Fruit fly (Drosophila melanogaster) whole organism, embryonic: Measurements from ENCODE around the gene senju.

Source experiments
- Abd-B ChIP-seq: fragments of 200-800 bp; sonication (Bioruptor generic); optimal IDR thresholded peaks from 2 replicates; lab custom pipeline; 2018; ENCODE audit warnings: missing biosample characterization, mild to moderate bottlenecking, missing genetic modification characterization, moderate library complexity
- CG10274 ChIP-seq: fragments of 200-800 bp; sonication (Bioruptor generic); optimal IDR thresholded peaks from 3 replicates; lab custom pipeline; 2017; ENCODE audit warnings: missing biosample characterization, mild to moderate bottlenecking, missing genetic modification characterization
- CG14441 ChIP-seq: fragments of 200-800 bp; sonication (Bioruptor generic); IDR thresholded peaks from 2 replicates; pipeline ENCODE4 v1.3.6; 2022; ENCODE audit warnings: missing biosample characterization, missing genetic modification characterization
- CG14710 ChIP-seq: fragments of 200-800 bp; sonication (Bioruptor generic); optimal IDR thresholded peaks from 3 replicates; lab custom pipeline; 2019; ENCODE audit warnings: missing biosample characterization, mild to moderate bottlenecking, missing genetic modification characterization, moderate library complexity
- CG14860 ChIP-seq: fragments of 200-800 bp; sonication (Bioruptor generic); IDR thresholded peaks from 3 replicates; pipeline ENCODE4 v1.3.6; 2022; ENCODE audit warnings: missing biosample characterization, missing genetic modification characterization; ENCODE audit not compliant: partially characterized antibody
- CG1832 ChIP-seq: fragments of 200-800 bp; sonication (Bioruptor generic); optimal IDR thresholded peaks from 2 replicates; lab custom pipeline; 2017; ENCODE audit warnings: missing biosample characterization, mild to moderate bottlenecking, missing genetic modification characterization, inconsistent platforms
- CG3065 ChIP-seq: fragments of 200-800 bp; sonication (Bioruptor generic); optimal IDR thresholded peaks from 2 replicates; lab custom pipeline; 2016; ENCODE audit warnings: missing biosample characterization, missing genetic modification characterization
- CG3163 ChIP-seq: fragments of 200-800 bp; sonication (Bioruptor generic); optimal IDR thresholded peaks from 3 replicates; lab custom pipeline; 2016; ENCODE audit warnings: missing biosample characterization, missing genetic modification characterization
- CG3281 ChIP-seq: fragments of 200-800 bp; sonication (Bioruptor generic); optimal IDR thresholded peaks from 3 replicates; lab custom pipeline; 2017; ENCODE audit warnings: missing biosample characterization, mild to moderate bottlenecking, missing genetic modification characterization
- CG4854 ChIP-seq: fragments of 200-800 bp; sonication (Bioruptor generic); optimal IDR thresholded peaks from 2 replicates; lab custom pipeline; 2016; ENCODE audit warnings: missing biosample characterization, missing genetic modification characterization, inconsistent platforms
- CG7357 ChIP-seq: fragments of 200-800 bp; sonication (Bioruptor generic); IDR thresholded peaks from 3 replicates; pipeline ENCODE4 v1.3.6; 2022; ENCODE audit warnings: missing biosample characterization, missing genetic modification characterization
- CG7928 ChIP-seq: fragments of 200-800 bp; sonication (Bioruptor generic); optimal IDR thresholded peaks from 2 replicates; lab custom pipeline; 2017; ENCODE audit warnings: missing biosample characterization, mild to moderate bottlenecking, missing genetic modification characterization
- CG9215 ChIP-seq: fragments of 200-800 bp; sonication (Bioruptor generic); IDR thresholded peaks from 2 replicates; pipeline ENCODE4 v1.3.6; 2022; ENCODE audit warnings: missing biosample characterization, missing genetic modification characterization
- CG9437 ChIP-seq: fragments of 200-800 bp; sonication (Bioruptor generic); optimal IDR thresholded peaks from 2 replicates; lab custom pipeline; 2018; ENCODE audit warnings: missing biosample characterization, mild to moderate bottlenecking, missing genetic modification characterization
- CTCF ChIP-seq: fragments of 200-800 bp; sonication (Bioruptor generic); optimal IDR thresholded peaks from 2 replicates; lab custom pipeline; 2017; ENCODE audit warnings: missing biosample characterization, mild to moderate bottlenecking, missing genetic modification characterization, moderate library complexity
- ERR ChIP-seq: fragments of 200-800 bp; sonication (Bioruptor generic); optimal IDR thresholded peaks from 2 replicates; lab custom pipeline; 2016; ENCODE audit warnings: missing biosample characterization, missing genetic modification characterization
- Fer2 ChIP-seq: fragments of 200-800 bp; sonication (Bioruptor generic); optimal IDR thresholded peaks from 2 replicates; lab custom pipeline; 2018; ENCODE audit warnings: missing biosample characterization, mild to moderate bottlenecking, missing genetic modification characterization, moderate library complexity
- H2.0 ChIP-seq: fragments of 200-800 bp; sonication (Bioruptor generic); IDR thresholded peaks from 2 replicates; pipeline ENCODE4 v1.3.6; 2022; ENCODE audit warnings: missing biosample characterization, missing genetic modification characterization
- HmgZ ChIP-seq: fragments of 200-800 bp; sonication (Bioruptor generic); optimal IDR thresholded peaks from 2 replicates; lab custom pipeline; 2018; ENCODE audit warnings: missing biosample characterization, mild to moderate bottlenecking, missing genetic modification characterization
- Hmx ChIP-seq: fragments of 200-800 bp; sonication (Bioruptor generic); optimal IDR thresholded peaks from 2 replicates; lab custom pipeline; 2016; ENCODE audit warnings: missing biosample characterization, missing genetic modification characterization
- Hr51 ChIP-seq, 2 experiments: fragments of 200-800 bp; sonication (Bioruptor generic); optimal IDR thresholded peaks; 2 replicates in 1 of 2; 3 replicates in 1 of 2; lab custom pipeline; 2016 to 2018; ENCODE audit warnings: missing biosample characterization in 2 of 2, missing genetic modification characterization in 2 of 2, mild to moderate bottlenecking in 1 of 2, moderate library complexity in 1 of 2
- Meics ChIP-seq: fragments of 200-800 bp; sonication (Bioruptor generic); optimal IDR thresholded peaks from 2 replicates; lab custom pipeline; 2017; ENCODE audit warnings: missing biosample characterization, mild to moderate bottlenecking, missing genetic modification characterization
- Mrtf ChIP-seq: fragments of 200-800 bp; sonication (Bioruptor generic); IDR thresholded peaks from 3 replicates; pipeline ENCODE4 v1.3.6; 2022; ENCODE audit warnings: missing biosample characterization, missing genetic modification characterization
- Oaz ChIP-seq: fragments of 200-800 bp; sonication (Bioruptor generic); IDR thresholded peaks from 2 replicates; pipeline ENCODE4 v1.3.6; 2022; ENCODE audit warnings: missing biosample characterization, missing genetic modification characterization
- Opbp ChIP-seq: fragments of 200-800 bp; sonication (Bioruptor generic); IDR thresholded peaks from 3 replicates; pipeline ENCODE4 v1.3.6; 2022; ENCODE audit warnings: missing biosample characterization, missing genetic modification characterization; ENCODE audit not compliant: partially characterized antibody
- Ravus ChIP-seq: fragments of 200-800 bp; sonication (Bioruptor generic); IDR thresholded peaks from 2 replicates; pipeline ENCODE4 v1.3.6; 2022; ENCODE audit warnings: missing biosample characterization, missing genetic modification characterization
- Sin3A ChIP-seq: fragments of >200 bp; optimal IDR thresholded peaks from 2 replicates; lab custom pipeline; 2018
- Vsx1 ChIP-seq: fragments of 200-800 bp; sonication (Bioruptor generic); optimal IDR thresholded peaks from 2 replicates; lab custom pipeline; 2017; ENCODE audit warnings: missing biosample characterization, mild to moderate bottlenecking, missing genetic modification characterization, missing genetic modification reagents
- Xrp1 ChIP-seq: fragments of 200-800 bp; sonication (Bioruptor generic); IDR thresholded peaks from 2 replicates; pipeline ENCODE4 v1.3.6; 2022; ENCODE audit warnings: missing biosample characterization, missing genetic modification characterization
- az2 ChIP-seq: fragments of 200-800 bp; sonication (Bioruptor generic); optimal IDR thresholded peaks from 3 replicates; lab custom pipeline; 2016; ENCODE audit warnings: missing biosample characterization, missing genetic modification characterization
- br ChIP-seq: fragments of >200 bp; optimal IDR thresholded peaks from 2 replicates; lab custom pipeline; 2017
- caup ChIP-seq: fragments of 200-800 bp; sonication (Bioruptor generic); optimal IDR thresholded peaks from 3 replicates; lab custom pipeline; 2017; ENCODE audit warnings: missing biosample characterization, mild to moderate bottlenecking, missing genetic modification characterization, moderate library complexity; ENCODE audit not compliant: severe bottlenecking
- da ChIP-seq: fragments of 200-800 bp; sonication (Bioruptor generic); optimal IDR thresholded peaks from 2 replicates; lab custom pipeline; 2016; ENCODE audit warnings: missing biosample characterization, missing genetic modification characterization
- dmrt11E ChIP-seq: fragments of 200-800 bp; sonication (Bioruptor generic); optimal IDR thresholded peaks from 3 replicates; lab custom pipeline; 2018; ENCODE audit warnings: missing biosample characterization, mild to moderate bottlenecking, missing genetic modification characterization, moderate library complexity
- en ChIP-seq: fragments of 200-800 bp; sonication (Bioruptor generic); optimal IDR thresholded peaks from 2 replicates; lab custom pipeline; 2016; ENCODE audit warnings: missing biosample characterization, missing genetic modification characterization
- esg ChIP-seq: fragments of 200-800 bp; sonication (Bioruptor generic); conservative IDR thresholded peaks from 2 replicates; pipeline ENCODE4 v1.3.6; 2022; ENCODE audit warnings: missing biosample characterization, missing genetic modification characterization
- ftz-f1 ChIP-seq: fragments of 200-800 bp; sonication (Bioruptor generic); optimal IDR thresholded peaks from 2 replicates; lab custom pipeline; 2016; ENCODE audit warnings: missing biosample characterization, missing genetic modification characterization
- gce ChIP-seq: fragments of 200-800 bp; sonication (Bioruptor generic); IDR thresholded peaks from 3 replicates; pipeline ENCODE4 v1.3.6; 2022; ENCODE audit warnings: missing biosample characterization, missing genetic modification characterization
- gcm ChIP-seq: fragments of 200-800 bp; sonication (Bioruptor generic); optimal IDR thresholded peaks from 2 replicates; lab custom pipeline; 2019; ENCODE audit warnings: missing biosample characterization, mild to moderate bottlenecking, missing genetic modification characterization, moderate library complexity
- grn ChIP-seq: fragments of 200-800 bp; sonication (Bioruptor generic); optimal IDR thresholded peaks from 3 replicates; lab custom pipeline; 2017; ENCODE audit warnings: missing biosample characterization, missing genetic modification characterization
- gro ChIP-seq: fragments of 200-800 bp; sonication (Bioruptor generic); optimal IDR thresholded peaks from 2 replicates; lab custom pipeline; 2016; ENCODE audit warnings: missing biosample characterization, missing genetic modification characterization
- gsb ChIP-seq: fragments of 200-800 bp; sonication (Bioruptor generic); IDR thresholded peaks from 2 replicates; pipeline ENCODE4 v1.3.6; 2022; ENCODE audit warnings: missing biosample characterization, missing genetic modification characterization
- hbn ChIP-seq: fragments of 200-800 bp; sonication (Bioruptor generic); IDR thresholded peaks from 2 replicates; pipeline ENCODE4 v1.3.6; 2022; ENCODE audit warnings: missing biosample characterization, missing genetic modification characterization; ENCODE audit not compliant: partially characterized antibody
- kay ChIP-seq: fragments of 200-800 bp; sonication (Bioruptor generic); optimal IDR thresholded peaks from 2 replicates; lab custom pipeline; 2016; ENCODE audit warnings: missing biosample characterization, missing genetic modification characterization
- lola ChIP-seq, 3 experiments: fragments of >200 bp in 2 of 3; fragments of 200-800 bp in 1 of 3; sonication (Bioruptor generic) in 1 of 3; optimal IDR thresholded peaks; 2 replicates each; lab custom pipeline; 2017 to 2019; ENCODE audit warnings: missing biosample characterization in 3 of 3, missing genetic modification characterization in 3 of 3, mild to moderate bottlenecking in 1 of 3, moderate library complexity in 1 of 3
- nerfin-2 ChIP-seq: fragments of 200-800 bp; sonication (Bioruptor generic); IDR thresholded peaks from 2 replicates; pipeline ENCODE4 v1.3.6; 2022; ENCODE audit warnings: missing biosample characterization, missing genetic modification characterization; ENCODE audit not compliant: partially characterized antibody
- pan ChIP-seq, 4 experiments: fragments of >200 bp in 3 of 4; fragments of 200-800 bp in 1 of 4; sonication (Bioruptor generic) in 1 of 4; optimal IDR thresholded peaks in 3 of 4; IDR thresholded peaks in 1 of 4; 2 replicates each; pipeline versions ENCODE4 v1.3.6 to Lab custom; 2017 to 2022; ENCODE audit warnings: missing biosample characterization in 2 of 4, missing genetic modification characterization in 2 of 4, mixed read lengths in 1 of 4
- sens-2 ChIP-seq: fragments of 200-800 bp; sonication (Bioruptor generic); IDR thresholded peaks from 2 replicates; pipeline ENCODE4 v1.3.6; 2022; ENCODE audit warnings: missing biosample characterization, missing genetic modification characterization
- sob ChIP-seq: fragments of 200-800 bp; sonication (Bioruptor generic); IDR thresholded peaks from 2 replicates; pipeline ENCODE4 v1.3.6; 2022; ENCODE audit warnings: missing biosample characterization, missing genetic modification characterization
- ssp ChIP-seq: fragments of 200-800 bp; sonication (Bioruptor generic); IDR thresholded peaks from 2 replicates; pipeline ENCODE4 v1.3.6; 2022; ENCODE audit warnings: missing biosample characterization, missing genetic modification characterization
- stc ChIP-seq: fragments of 200-800 bp; sonication (Bioruptor generic); IDR thresholded peaks from 2 replicates; pipeline ENCODE4 v1.3.6; 2022; ENCODE audit warnings: missing biosample characterization, missing genetic modification characterization

The senju gene

DNA sequence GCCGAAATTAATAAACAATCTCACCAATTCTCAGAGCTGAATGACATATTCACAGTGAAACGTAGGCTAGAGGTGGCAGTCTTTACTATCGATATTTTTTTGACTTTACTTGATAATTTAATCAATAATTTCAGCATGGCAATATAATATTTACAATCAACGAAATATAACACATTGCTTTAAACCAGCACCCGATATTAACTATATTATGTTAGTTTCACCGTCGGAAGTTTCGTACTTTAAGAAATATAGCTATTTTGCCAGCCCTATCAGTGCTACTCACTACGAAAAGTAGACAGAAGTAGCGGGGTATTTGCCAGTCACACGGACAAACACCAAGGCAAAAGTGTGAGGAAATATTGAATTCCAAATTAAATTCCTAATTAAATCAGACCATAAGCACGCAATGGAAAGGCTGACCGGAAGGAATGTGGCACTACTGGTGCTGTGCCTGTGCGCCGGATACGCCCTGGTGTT, 41.8 kb upstream of the senju start, which contains the start of the genes CG31917, Tfb5 and SelT (continued):
- TF ChIP-seq CG1832 (GFP tag; lab: Kevin White, UChicago) (no peak), az2 (peak; percentile 36), sob (GFP tag; lab: Robert Waterston, UW) (peak; percentile 32; the same call in 1 of the 2 replicates), dmrt11E (tag; lab: Kevin White, UChicago) (peak; percentile 52), Oaz (no peak), Xrp1 (GFP tag; lab: Robert Waterston, UW) (peak; percentile 43; the same call in 1 of the 2 replicates), Vsx1 (no peak), CG3065 (no peak), hbn (GFP tag; lab: Robert Waterston, UW) (peak; percentile 65), CG7928 (peak; percentile 46), CG4854 (GFP tag; lab: Kevin White, UChicago) (peak; percentile 39), br (lab: Kevin White, UChicago) (no peak), Sin3A (peak; percentile 66), CG10274 (GFP tag; lab: Kevin White, UChicago) (no peak), gcm (GFP tag; lab: Kevin White, UChicago) (peak; percentile 61), ssp (GFP tag; lab: Robert Waterston, UW) (0 out of 2 replicates have a peak, but pooled peaks have one; percentile 23), pan (optimal IDR thresholded peaks at IDR 0.05; lab: Kevin White, UChicago) (no peak), pan (GFP tag; optimal IDR thresholded peaks at IDR 0.05 in 1 of 2, IDR thresholded peaks at IDR 0.05 in 1 of 2) (no peak), Hr51 (GFP tag; optimal IDR thresholded peaks at IDR 0.05; lab: Kevin White, UChicago) (peak; percentile 57 to 65), sens-2 (GFP tag; lab: Robert Waterston, UW) (no peak), CG14441 (GFP tag; lab: Robert Waterston, UW) (no peak), ERR (peak; percentile 25), kay (peak; percentile 13), Ravus (GFP tag; lab: Robert Waterston, UW) (no peak), gro (GFP tag; lab: Kevin White, UChicago) (peak; percentile 45), Abd-B (GFP tag; lab: Kevin White, UChicago) (peak; percentile 46), caup (GFP tag; lab: Kevin White, UChicago) (no peak), CG14710 (tag; lab: Kevin White, UChicago) (peak; percentile 69), Hmx (GFP tag; lab: Kevin White, UChicago) (no peak), HmgZ (tag; lab: Kevin White, UChicago) (peak; percentile 76), H2.0 (GFP tag; lab: Robert Waterston, UW) (no peak), Fer2 (tag; lab: Kevin White, UChicago) (peak; percentile 17), gce (GFP tag; lab: Robert Waterston, UW) (no peak), esg (GFP tag; lab: Robert Waterston, UW) (no peak), CG3281 (no peak), CG14860 (GFP tag; lab: Robert Waterston, UW) (0 out of 3 replicates have a peak, but pooled peaks have one; percentile 42), Opbp (GFP tag; lab: Robert Waterston, UW) (no peak), da (GFP tag; lab: Kevin White, UChicago) (no peak), CG9437 (GFP tag; lab: Kevin White, UChicago) (no peak), CG3163 (GFP tag; lab: Kevin White, UChicago) (peak; percentile 2), nerfin-2 (peak; percentile 37; the same call in 1 of the 2 replicates), Meics (GFP tag; lab: Kevin White, UChicago) (no peak), lola (GFP tag; optimal IDR thresholded peaks at IDR 0.05; lab: Kevin White, UChicago) (peak in 1 of 3 experiments; percentile 50), en (no peak), CG7357 (GFP tag; lab: Robert Waterston, UW) (no peak), CTCF (no peak), CG9215 (GFP tag; lab: Robert Waterston, UW) (peak; percentile 18; the same call in 1 of the 2 replicates), ftz-f1 (GFP tag; lab: Kevin White, UChicago) (peak; percentile 67), Mrtf (no peak), gsb (GFP tag; lab: Robert Waterston, UW) (no peak), grn (GFP tag; lab: Kevin White, UChicago) (no peak), stc (GFP tag; lab: Robert Waterston, UW) (no peak)
